Worm (Caenorhabditis elegans): Measurements from ENCODE around the gene ZK355.8.

Gene ZK355.8

DNA sequence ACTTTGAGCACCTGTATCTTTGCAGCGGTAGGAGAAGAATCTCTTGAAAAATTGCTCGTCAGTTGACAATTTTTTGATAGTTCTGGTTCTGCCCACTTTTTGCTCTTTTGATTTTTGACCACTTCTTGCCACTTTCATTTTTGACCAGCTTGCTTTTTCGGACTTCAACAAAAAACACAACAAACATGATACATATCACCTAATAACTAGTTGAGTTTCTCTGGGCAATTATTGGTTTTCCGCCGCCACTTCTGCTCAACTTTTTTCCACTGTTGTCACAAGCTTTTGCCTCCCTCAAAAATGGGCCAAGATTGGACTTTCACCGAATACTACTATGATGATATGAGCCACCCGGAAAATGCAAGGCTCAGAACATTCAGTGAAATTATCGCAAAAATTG, 30.7 kb downstream of the ZK355.8 start, which contains the start of gene srw-60:
TSS of gene srw-60 (plus strand) at position 301 of the 400 bp plus-strand sequence.
- TF ChIP-seq unc-62 (GFP tag; optimal IDR thresholded peaks at IDR 0.05), result no peak

DNA sequence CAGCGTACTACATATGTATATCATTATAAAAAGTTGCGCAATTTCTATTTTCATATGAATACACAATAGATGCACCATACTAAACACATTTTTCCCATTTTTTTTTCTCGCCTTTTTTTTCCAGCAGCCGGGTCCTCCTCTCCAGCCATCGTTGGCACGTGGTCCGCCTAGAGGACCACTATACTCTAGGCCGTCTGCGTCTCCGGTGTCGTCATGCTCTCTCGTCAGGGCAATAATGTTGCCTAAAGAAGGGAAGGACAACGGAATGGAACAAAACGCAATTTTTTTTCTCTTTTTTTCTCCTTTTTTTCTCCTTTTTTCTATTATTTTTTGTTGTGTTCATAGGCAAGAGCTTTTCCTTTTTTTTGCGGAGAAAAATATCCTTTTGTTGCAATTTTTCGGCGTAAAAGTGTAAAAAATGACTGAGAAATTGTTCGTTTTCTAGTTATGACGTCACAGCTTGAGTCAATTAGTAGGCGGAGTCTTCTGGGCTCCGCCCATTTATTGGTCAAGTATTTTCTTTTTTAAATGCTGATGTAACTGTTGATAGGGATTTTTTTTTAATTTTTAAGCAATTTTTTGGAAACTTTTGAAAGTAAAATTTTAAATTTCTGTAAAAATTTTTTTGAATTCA, 35.0 kb downstream of the ZK355.8 start:
- no peak for TF ChIP-seq unc-62 (GFP tag; optimal IDR thresholded peaks at IDR 0.05)

DNA sequence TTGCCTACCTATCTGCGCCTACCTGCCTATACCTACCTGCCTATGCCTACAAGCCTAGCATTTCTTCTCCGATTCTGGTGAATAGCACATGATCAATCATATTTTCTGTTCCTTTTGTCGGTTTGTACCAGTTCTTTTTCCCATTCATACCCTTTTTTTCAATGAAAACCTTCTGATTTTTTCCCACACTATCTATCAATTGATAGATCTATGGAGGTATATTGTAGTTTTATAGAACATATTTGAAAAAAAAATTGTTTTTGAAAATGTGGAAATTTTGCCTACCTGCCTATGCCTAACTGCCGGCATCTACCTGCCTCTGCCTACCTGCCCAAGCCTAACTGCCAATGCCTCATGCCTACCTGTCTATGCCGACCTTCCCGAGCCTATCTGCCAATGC, 36.0 kb downstream of the ZK355.8 start:
- no peak for TF ChIP-seq unc-62 (GFP tag; optimal IDR thresholded peaks at IDR 0.05)

DNA sequence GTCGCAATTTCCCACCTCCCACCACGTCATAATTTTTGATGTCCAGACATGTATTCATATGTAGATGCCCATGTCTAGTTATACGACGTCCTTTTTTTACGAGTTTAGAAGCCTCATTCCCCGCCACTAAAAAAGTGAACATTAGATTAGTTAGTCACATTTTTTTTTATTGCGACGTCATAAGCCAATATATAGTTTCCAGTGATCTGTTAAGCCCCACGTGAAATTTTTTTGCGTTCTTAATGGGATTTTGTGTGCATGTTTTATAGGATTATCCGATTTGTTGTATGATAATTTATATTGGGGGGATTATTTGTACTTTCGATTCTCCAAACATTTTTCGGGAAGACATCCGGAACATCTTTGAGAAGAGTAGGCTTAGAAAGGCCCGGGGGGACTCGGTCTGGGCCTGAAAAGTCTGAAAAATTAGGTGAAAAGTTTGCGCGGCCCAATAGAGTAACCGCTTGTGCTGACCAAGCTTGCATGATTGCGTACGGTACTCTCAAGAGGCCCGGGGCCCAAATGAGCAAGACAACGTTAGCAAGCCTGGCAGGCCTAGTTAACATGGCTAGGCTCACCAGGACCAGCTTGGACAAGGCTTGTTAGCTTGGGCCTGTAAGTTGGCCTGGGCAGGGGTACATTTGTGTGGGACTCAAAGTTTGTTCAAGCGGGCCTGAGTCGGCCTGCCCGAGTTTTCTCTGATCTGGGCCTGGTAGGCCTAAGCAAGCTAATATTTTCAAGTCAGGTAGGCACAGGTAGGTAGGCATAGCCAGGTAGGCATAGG, 37.8 kb downstream of the ZK355.8 start:
- TF ChIP-seq unc-62 (GFP tag; optimal IDR thresholded peaks at IDR 0.05), result no peak

DNA sequence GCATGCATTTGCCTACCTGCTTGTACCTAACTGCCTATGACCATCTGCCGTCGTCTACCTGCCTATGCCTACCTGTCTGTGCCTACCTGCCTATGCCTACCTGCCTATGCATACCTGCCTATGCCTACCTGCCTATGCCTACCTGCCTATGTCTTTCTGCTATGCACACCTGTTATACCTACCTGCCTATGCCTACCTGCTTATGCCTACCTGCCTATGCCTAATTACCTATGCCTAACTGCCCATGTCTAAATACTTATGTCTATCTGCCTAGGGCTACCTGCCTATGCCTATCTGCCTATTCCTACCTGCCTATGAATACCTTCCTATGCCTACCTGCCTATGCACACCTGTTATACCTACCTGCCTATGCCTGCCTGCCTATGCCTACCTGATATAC, 38.7 kb downstream of the ZK355.8 start:
- TF ChIP-seq unc-62 (GFP tag; optimal IDR thresholded peaks at IDR 0.05), result no peak

DNA sequence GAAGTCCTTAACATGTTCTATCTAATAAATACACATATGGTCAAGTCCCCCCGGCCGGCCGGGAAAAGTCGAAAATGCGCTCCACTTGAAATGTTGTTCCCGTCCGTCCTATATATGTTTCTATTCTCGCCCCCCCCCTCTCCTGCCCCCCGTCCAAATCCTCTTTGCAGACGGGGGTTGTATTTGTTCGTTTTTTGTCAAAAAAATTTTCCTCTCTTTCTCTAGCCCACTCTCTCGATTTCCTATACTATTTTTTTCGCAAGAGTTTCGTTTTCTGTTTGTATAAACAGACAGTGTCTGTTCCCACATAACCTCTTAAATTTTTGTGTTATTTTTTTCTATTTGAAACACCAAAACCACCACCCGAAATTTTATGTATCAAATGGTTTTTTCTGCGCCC, 39.5 kb downstream of the ZK355.8 start:
- no peak for TF ChIP-seq unc-62 (GFP tag; optimal IDR thresholded peaks at IDR 0.05)

DNA sequence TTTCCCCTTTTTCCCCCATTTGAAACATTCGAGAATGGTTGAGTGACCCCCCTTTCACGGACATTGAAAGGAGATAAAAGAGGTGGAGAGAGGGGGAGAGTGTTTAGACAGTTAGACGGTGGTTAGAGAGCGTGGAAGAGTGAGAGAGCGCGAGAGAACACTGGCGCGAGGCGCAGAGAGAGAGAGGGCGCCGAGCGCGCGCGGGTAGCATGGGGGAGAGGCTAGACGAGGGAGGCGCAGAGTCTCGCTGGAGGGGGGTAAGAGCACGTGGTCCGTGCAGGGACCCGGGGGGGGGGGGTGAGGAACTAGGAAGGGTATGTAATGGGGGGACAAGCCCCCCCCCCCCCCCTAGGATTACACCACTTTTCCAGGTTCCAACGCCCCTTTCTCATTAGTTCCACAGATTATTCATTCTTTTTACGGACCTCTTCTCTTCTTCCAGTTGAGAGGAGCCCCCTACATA, 46.4 kb downstream of the ZK355.8 start:
- no peak for TF ChIP-seq unc-62 (GFP tag; optimal IDR thresholded peaks at IDR 0.05)

DNA sequence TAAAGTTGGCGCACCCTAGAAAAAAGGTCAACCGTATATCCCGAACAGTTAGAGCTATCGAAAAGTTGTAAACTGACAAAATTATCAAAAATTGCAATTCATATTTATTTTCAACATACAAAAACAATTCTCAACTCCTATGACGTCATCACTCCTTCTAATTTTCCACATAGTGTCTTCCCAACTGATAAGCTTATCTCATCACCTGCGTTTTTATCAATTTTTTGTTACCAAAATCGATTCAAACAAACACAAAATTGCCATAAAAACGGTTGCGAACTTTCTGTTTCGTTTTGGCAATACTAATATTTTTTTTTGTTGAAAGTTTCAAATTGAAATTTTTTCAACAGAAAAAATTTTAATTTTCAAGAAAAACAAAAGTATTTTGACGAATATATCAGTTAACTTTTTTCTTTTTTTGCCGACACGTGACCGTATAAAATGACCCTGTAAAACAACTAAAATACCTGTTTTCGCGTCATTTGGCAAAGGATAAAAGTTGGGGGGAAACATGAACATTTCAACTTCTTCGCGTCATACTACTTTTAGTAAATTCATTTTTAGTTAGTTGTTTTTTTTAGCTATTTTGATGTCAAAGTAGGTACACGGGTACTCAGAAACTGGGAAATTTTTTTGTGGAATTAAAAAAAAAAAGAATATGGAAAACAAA, 48.1 kb downstream of the ZK355.8 start:
- TF ChIP-seq unc-62 (GFP tag; optimal IDR thresholded peaks at IDR 0.05), result no peak

DNA sequence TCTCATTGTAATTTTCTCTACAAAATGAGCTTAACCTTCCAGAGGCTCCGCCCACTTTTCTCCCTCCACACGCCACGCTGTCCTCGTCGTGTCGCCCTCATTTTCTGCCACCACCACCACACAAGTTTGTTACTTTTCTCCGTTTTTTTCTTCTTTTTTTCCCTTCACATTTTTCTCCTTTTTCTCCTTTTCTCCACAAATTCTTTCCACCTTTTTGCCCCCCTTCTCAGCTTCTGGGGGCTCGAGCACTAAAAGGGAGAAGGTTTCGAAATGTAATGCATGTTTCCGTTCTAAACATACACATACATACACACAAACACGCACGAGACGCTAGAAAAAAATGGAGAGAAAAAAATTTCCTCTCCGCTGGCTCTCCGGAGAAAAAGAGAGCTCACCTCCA, 49.0 kb downstream of the ZK355.8 start, which contains the start of gene nhr-88:
TSS of gene nhr-88 (plus strand) at position 43 of the 400 bp plus-strand sequence.
- TF ChIP-seq unc-62 (GFP tag; optimal IDR thresholded peaks at IDR 0.05), result no peak

DNA sequence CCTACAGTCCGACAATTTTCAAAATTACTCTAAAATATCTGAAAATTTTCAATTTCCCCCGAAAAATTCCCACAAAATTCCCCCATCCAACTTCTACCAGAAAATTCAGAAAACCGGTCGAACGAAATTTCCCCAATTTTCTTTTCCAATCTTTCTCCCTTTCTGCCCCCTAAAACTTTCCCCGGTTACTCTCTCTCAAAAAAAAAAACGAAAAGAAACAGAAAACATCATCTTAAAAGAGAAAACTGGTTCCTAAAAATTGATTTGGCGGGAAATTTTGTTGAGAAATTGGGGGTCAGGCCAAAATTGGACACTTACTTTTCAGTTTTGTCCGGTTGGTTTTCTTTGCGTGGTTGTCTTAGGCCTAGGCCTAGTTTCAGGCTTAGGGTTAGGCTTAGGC, 50.0 kb downstream of the ZK355.8 start:
- no peak for TF ChIP-seq unc-62 (GFP tag; optimal IDR thresholded peaks at IDR 0.05)

Measured in whole organism, dauer.